Worm (Caenorhabditis elegans) whole organism, early embryonic: ENCODE data around the gene srx-63.

Experiments used
- B0310.2 ChIP-seq: sonication (generic microtip); optimal IDR thresholded peaks from 2 replicates; lab custom pipeline; 2016; ENCODE audit warnings: mild to moderate bottlenecking, missing genetic modification characterization, missing compliant biosample characterization
- aly-1 ChIP-seq: sonication (generic microtip); optimal IDR thresholded peaks from 2 replicates; lab custom pipeline; 2016; ENCODE audit warnings: missing genetic modification characterization, missing compliant biosample characterization
- ama-1 ChIP-seq: fragments of 150-350 bp; optimal IDR thresholded peaks from 2 replicates; lab custom pipeline; 2014
- ets-7 ChIP-seq: sonication (generic microtip); optimal IDR thresholded peaks from 2 replicates; lab custom pipeline; 2016; ENCODE audit warnings: missing genotype, missing genetic modification characterization, missing compliant biosample characterization
- flt-1 ChIP-seq: fragments of 200-800 bp; sonication (Bioruptor generic); IDR thresholded peaks from 2 replicates; pipeline ENCODE4 v1.3.6; 2022; ENCODE audit warnings: missing genetic modification characterization, missing compliant biosample characterization
- hmbx-1 ChIP-seq: sonication (generic microtip); optimal IDR thresholded peaks from 2 replicates; lab custom pipeline; 2016; ENCODE audit warnings: mild to moderate bottlenecking, missing genetic modification characterization, missing compliant biosample characterization
- hmg-4 ChIP-seq: fragments of 200-800 bp; sonication (Bioruptor generic); optimal IDR thresholded peaks from 2 replicates; lab custom pipeline; 2018; ENCODE audit warnings: mild to moderate bottlenecking, missing genetic modification characterization, missing compliant biosample characterization
- hnd-1 ChIP-seq: sonication (generic microtip); optimal IDR thresholded peaks from 2 replicates; lab custom pipeline; 2016; ENCODE audit warnings: missing genetic modification characterization, missing compliant biosample characterization
- scrt-1 ChIP-seq: fragments of 200-800 bp; sonication (Bioruptor generic); IDR thresholded peaks from 2 replicates; pipeline ENCODE4 v1.3.6; 2022; ENCODE audit warnings: missing genetic modification characterization, missing compliant biosample characterization
- sea-1 ChIP-seq: fragments of 200-800 bp; sonication (Bioruptor generic); conservative IDR thresholded peaks from 2 replicates; pipeline ENCODE4 v1.3.6; 2022; ENCODE audit warnings: missing genetic modification characterization, missing compliant biosample characterization
- tbx-11 ChIP-seq: fragments of 200-800 bp; sonication (Bioruptor generic); IDR thresholded peaks from 2 replicates; pipeline ENCODE4 v1.3.6; 2022; ENCODE audit warnings: missing genetic modification characterization, missing compliant biosample characterization
- tbx-37 ChIP-seq: fragments of 200-800 bp; sonication (Bioruptor generic); conservative IDR thresholded peaks from 2 replicates; pipeline ENCODE4 v1.3.6; 2022; ENCODE audit warnings: missing genetic modification reagents, missing genetic modification characterization, missing compliant biosample characterization
- tra-4 ChIP-seq: sonication (generic microtip); optimal IDR thresholded peaks from 2 replicates; lab custom pipeline; 2017; ENCODE audit warnings: missing genetic modification characterization, missing compliant biosample characterization

- TF ChIP-seq flt-1 (GFP tag; lab: Robert Waterston, UW) (no peak), tra-4 (tag; lab: Kevin White, UChicago) (no peak), tbx-37 (no peak), hmbx-1 (tag; lab: Kevin White, UChicago) (no peak), ama-1 (lab: Kevin White, UChicago) (no peak), aly-1 (tag; lab: Kevin White, UChicago) (no peak), scrt-1 (GFP tag; lab: Robert Waterston, UW) (no peak), sea-1 (GFP tag; lab: Robert Waterston, UW) (no peak), B0310.2 (tag; lab: Kevin White, UChicago) (no peak), hmg-4 (GFP tag; lab: Kevin White, UChicago) (no peak), hnd-1 (tag; lab: Kevin White, UChicago) (no peak), ets-7 (tag; lab: Kevin White, UChicago) (no peak), tbx-11 (GFP tag; lab: Robert Waterston, UW) (no peak)
These were observed 46.9 kb upstream of the srx-63 start for ce11 chrV:3884550-3884949.
